Fruit fly (Drosophila melanogaster): ENCODE results near the gene CG34178.

CG34178 gene

DNA sequence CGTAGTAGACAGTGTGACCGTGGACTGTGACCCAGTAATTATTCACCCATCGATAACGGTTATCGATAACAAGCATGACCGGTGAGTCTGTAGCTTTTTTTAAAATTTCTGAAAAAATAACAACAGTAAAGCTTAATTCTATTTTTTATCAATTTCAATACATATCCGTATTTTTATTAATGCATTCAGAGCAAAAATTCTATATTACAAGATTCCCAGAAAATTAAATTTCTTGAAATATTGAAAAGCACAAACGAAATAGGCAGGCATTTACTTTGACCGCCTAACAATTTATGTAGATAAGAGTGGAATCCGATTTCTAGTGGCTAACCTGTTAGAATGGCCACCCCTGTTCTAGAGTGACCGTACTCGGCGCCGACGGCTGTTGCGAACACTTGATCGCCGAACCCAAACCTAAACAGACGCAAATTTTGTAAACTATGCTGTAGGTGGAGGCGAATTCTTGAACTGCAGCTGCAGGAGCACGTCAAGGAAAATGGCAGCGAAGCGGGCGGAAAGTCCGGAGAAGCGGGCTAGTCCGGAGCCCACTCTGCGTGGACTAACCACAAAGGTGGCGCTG is 39.8 kb upstream of the CG34178 start, which contains the start of gene CG3652 (continued):
- TF ChIP-seq hb (GFP tag; IDR thresholded peaks at IDR 0.05; ENCODE audit: partially characterized antibody) (no peak), unc-4 (GFP tag; IDR thresholded peaks at IDR 0.05; ENCODE audit: partially characterized antibody) (peak; percentile 46; the same call in 1 of the 2 replicates), phol (tag; optimal IDR thresholded peaks at IDR 0.05) (peak; percentile 64), CG10959 (GFP tag; IDR thresholded peaks at IDR 0.05) (no peak), btn (GFP tag; optimal IDR thresholded peaks at IDR 0.05) (no peak), CG2129 (GFP tag; IDR thresholded peaks at IDR 0.05; ENCODE audit: partially characterized antibody) (0 out of 2 replicates have a peak, but pooled peaks have one; percentile 12), nerfin-2 (GFP tag; IDR thresholded peaks at IDR 0.05; ENCODE audit: partially characterized antibody) (0 out of 2 replicates have a peak, but pooled peaks have one; percentile 50), Chrac-16 (GFP tag; optimal IDR thresholded peaks at IDR 0.05) (peak; percentile 43), Ets97D (GFP tag; optimal IDR thresholded peaks at IDR 0.05) (peak; percentile 58), Bteb2 (GFP tag; optimal IDR thresholded peaks at IDR 0.05) (peak; percentile 14), slou (GFP tag; optimal IDR thresholded peaks at IDR 0.05) (peak; percentile 27), Camta (GFP tag; optimal IDR thresholded peaks at IDR 0.05) (no peak), CG16813 (GFP tag; IDR thresholded peaks at IDR 0.05; ENCODE audit: partially characterized antibody) (peak; percentile 60), yki (optimal IDR thresholded peaks at IDR 0.05) (no peak), emc (GFP tag; optimal IDR thresholded peaks at IDR 0.05) (no peak), inv (GFP tag; IDR thresholded peaks at IDR 0.05; ENCODE audit: partially characterized antibody) (peak; percentile 38; the same call in 1 of the 2 replicates), slp2 (GFP tag; optimal IDR thresholded peaks at IDR 0.05) (peak; percentile 47), CG14710 (tag; optimal IDR thresholded peaks at IDR 0.05) (peak; percentile 72), CG15011 (GFP tag; optimal IDR thresholded peaks at IDR 0.05) (no peak), Dip3 (GFP tag; optimal IDR thresholded peaks at IDR 0.05) (peak; percentile 48), CG10979 (tag; optimal IDR thresholded peaks at IDR 0.05) (peak; percentile 1), Atf3 (GFP tag; optimal IDR thresholded peaks at IDR 0.05) (peak; percentile 26), Trl (optimal IDR thresholded peaks at IDR 0.05) (no peak), Trl (GFP tag; optimal IDR thresholded peaks at IDR 0.05) (peak; percentile 34), CG30020 (tag; optimal IDR thresholded peaks at IDR 0.05) (peak; percentile 53), Hsf (GFP tag; optimal IDR thresholded peaks at IDR 0.05) (peak; percentile 43), Dll (GFP tag; IDR thresholded peaks at IDR 0.05; ENCODE audit: partially characterized antibody) (peak; percentile 62; the same call in 3 of the 4 replicates), bsh (GFP tag; optimal IDR thresholded peaks at IDR 0.05) (no peak), E2f2 (GFP tag; IDR thresholded peaks at IDR 0.05) (peak; percentile 72), CG13123 (GFP tag; optimal IDR thresholded peaks at IDR 0.05) (no peak), CG4424 (GFP tag; optimal IDR thresholded peaks at IDR 0.05) (no peak), CG17829 (tag; optimal IDR thresholded peaks at IDR 0.05) (peak; percentile 31), Meics (GFP tag; optimal IDR thresholded peaks at IDR 0.05) (peak; percentile 5), Max (GFP tag; optimal IDR thresholded peaks at IDR 0.05) (peak; percentile 33), NfI (GFP tag; optimal IDR thresholded peaks at IDR 0.05) (no peak), Lhr (GFP tag; optimal IDR thresholded peaks at IDR 0.05) (peak; percentile 21), zen (tag; optimal IDR thresholded peaks at IDR 0.05) (peak; percentile 21), Hey (tag; optimal IDR thresholded peaks at IDR 0.05) (no peak), zfh2 (GFP tag; optimal IDR thresholded peaks at IDR 0.05) (peak; percentile 53), CoRest (tag; optimal IDR thresholded peaks at IDR 0.05) (peak; percentile 67), CG15479 (GFP tag; optimal IDR thresholded peaks at IDR 0.05) (no peak), CG2199 (GFP tag; IDR thresholded peaks at IDR 0.05) (no peak), ftz-f1 (GFP tag; optimal IDR thresholded peaks at IDR 0.05) (no peak), HLH54F (GFP tag; optimal IDR thresholded peaks at IDR 0.05) (peak; percentile 23), nmo (GFP tag; optimal IDR thresholded peaks at IDR 0.05) (peak; percentile 61), CG12236 (GFP tag; optimal IDR thresholded peaks at IDR 0.05) (no peak), crp (GFP tag; optimal IDR thresholded peaks at IDR 0.05) (peak in 1 of 2 experiments; percentile 50), cg (GFP tag; optimal IDR thresholded peaks at IDR 0.05) (no peak), Sry-β (GFP tag; optimal IDR thresholded peaks at IDR 0.05) (peak; percentile 82)
